Worm (Caenorhabditis elegans): ENCODE results near the gene Y59E9AL.4.

The Y59E9AL.4 gene

ce11 chrIV:5209390-5209789 is 5.6 kb downstream of the Y59E9AL.4 start, which contains the start of the genes Y59E9AL.36 and nbet-1 (continued):
- peak; percentile 54 for TF ChIP-seq egl-27 (tag; optimal IDR thresholded peaks at IDR 0.05)
- TF ChIP-seq C34F6.9 (tag; optimal IDR thresholded peaks at IDR 0.05): peak; percentile 82
- peak; percentile 40 for TF ChIP-seq snpc-4 (tag; optimal IDR thresholded peaks at IDR 0.05)
- no peak for TF ChIP-seq peb-1 (tag; optimal IDR thresholded peaks at IDR 0.05)
- peak; percentile 66 for TF ChIP-seq nhr-25 (tag; optimal IDR thresholded peaks at IDR 0.05)

- TF ChIP-seq sma-9 (GFP tag; optimal IDR thresholded peaks at IDR 0.05): no peak
- TF ChIP-seq sma-9 (tag; optimal IDR thresholded peaks at IDR 0.05): no peak
- no peak for TF ChIP-seq Y55F3AM.14 (GFP tag; optimal IDR thresholded peaks at IDR 0.05)
- no peak for TF ChIP-seq mdl-1 (tag; optimal IDR thresholded peaks at IDR 0.05)
- TF ChIP-seq nhr-6 (tag; optimal IDR thresholded peaks at IDR 0.05): no peak
These were observed 8.3 kb downstream of the Y59E9AL.4 start for ce11 chrIV:5206716-5207115.

ce11 chrIV:5204573-5204972 is 10.4 kb downstream of the Y59E9AL.4 start, which contains the start of gene tni-4:
Gene tni-4 (plus strand): TSS chrIV:5204591.
- TF ChIP-seq nhr-21 (tag; optimal IDR thresholded peaks at IDR 0.05): no peak
- TF ChIP-seq unc-55 (GFP tag; optimal IDR thresholded peaks at IDR 0.05): no peak
- no peak for TF ChIP-seq ceh-82 (tag; optimal IDR thresholded peaks at IDR 0.05)
- no peak for TF ChIP-seq lin-13 (GFP tag; optimal IDR thresholded peaks at IDR 0.05)
- TF ChIP-seq ZK546.5 (tag; optimal IDR thresholded peaks at IDR 0.05): no peak
- TF ChIP-seq skn-1 (tag; optimal IDR thresholded peaks at IDR 0.05): no peak

- TF ChIP-seq lin-39 (tag; optimal IDR thresholded peaks at IDR 0.05): no peak
- no peak for TF ChIP-seq sma-3 (GFP tag; optimal IDR thresholded peaks at IDR 0.05)
- no peak for TF ChIP-seq nhr-129 (tag; optimal IDR thresholded peaks at IDR 0.05)
- no peak for TF ChIP-seq aly-2 (tag; optimal IDR thresholded peaks at IDR 0.05)
- no peak for TF ChIP-seq mab-5 (tag; optimal IDR thresholded peaks at IDR 0.05)
- TF ChIP-seq unc-39 (tag; optimal IDR thresholded peaks at IDR 0.05): no peak
- no peak for TF ChIP-seq ama-1 (optimal IDR thresholded peaks at IDR 0.05)
- TF ChIP-seq gmeb-1 (tag; optimal IDR thresholded peaks at IDR 0.05): no peak
- TF ChIP-seq fos-1 (tag; optimal IDR thresholded peaks at IDR 0.05): no peak
- no peak for TF ChIP-seq ztf-11 (tag; optimal IDR thresholded peaks at IDR 0.05)
- TF ChIP-seq mbf-1 (tag; optimal IDR thresholded peaks at IDR 0.05): no peak
- TF ChIP-seq lin-13 (GFP tag; optimal IDR thresholded peaks at IDR 0.05): no peak
- TF ChIP-seq Y55F3AM.14 (GFP tag; optimal IDR thresholded peaks at IDR 0.05): no peak
These were observed 12.4 kb downstream of the Y59E9AL.4 start for ce11 chrIV:5202575-5202974.

- peak; percentile 32 for TF ChIP-seq nhr-21 (tag; optimal IDR thresholded peaks at IDR 0.05)
- peak in 1 of 2 experiments; percentile 18 for TF ChIP-seq lsy-2 (tag; optimal IDR thresholded peaks at IDR 0.05)
- no peak for TF ChIP-seq dmd-4 (tag; optimal IDR thresholded peaks at IDR 0.05)
- TF ChIP-seq nhr-11 (tag; optimal IDR thresholded peaks at IDR 0.05): no peak
- TF ChIP-seq mab-5 (tag; optimal IDR thresholded peaks at IDR 0.05): no peak
These were observed 14.2 kb downstream of the Y59E9AL.4 start for ce11 chrIV:5200813-5201212.

ce11 chrIV:5195531-5195930 is 19.5 kb downstream of the Y59E9AL.4 start, which contains the start of gene gpa-18:
Gene gpa-18 (minus strand): TSS chrIV:5195631.
- TF ChIP-seq skn-1 (tag; optimal IDR thresholded peaks at IDR 0.05): no peak
- TF ChIP-seq lin-11 (tag; optimal IDR thresholded peaks at IDR 0.05): no peak

- TF ChIP-seq gmeb-1 (tag; optimal IDR thresholded peaks at IDR 0.05) (peak; percentile 77), alr-1 (tag; optimal IDR thresholded peaks at IDR 0.05) (no peak), ceh-82 (tag; optimal IDR thresholded peaks at IDR 0.05) (no peak), lsy-2 (tag; optimal IDR thresholded peaks at IDR 0.05) (peak in 1 of 2 experiments; percentile 53), unc-55 (GFP tag; optimal IDR thresholded peaks at IDR 0.05) (peak; percentile 76), ztf-1 (GFP tag; conservative IDR thresholded peaks at IDR 0.05) (no peak), ama-1 (optimal IDR thresholded peaks at IDR 0.05) (no peak), nhr-237 (tag; optimal IDR thresholded peaks at IDR 0.05) (no peak), nhr-21 (tag; optimal IDR thresholded peaks at IDR 0.05) (no peak), lin-39 (tag; optimal IDR thresholded peaks at IDR 0.05) (no peak), F13H6.1 (tag; optimal IDR thresholded peaks at IDR 0.05) (no peak), blmp-1 (tag; optimal IDR thresholded peaks at IDR 0.05; ENCODE audit: insufficient read depth) (no peak), R02D3.7 (tag; optimal IDR thresholded peaks at IDR 0.05) (no peak), skn-1 (tag; optimal IDR thresholded peaks at IDR 0.05) (no peak)
These were observed 26.9 kb downstream of the Y59E9AL.4 start for ce11 chrIV:5188051-5188450.

All from whole organism, L2 larva.